Worm (Caenorhabditis elegans) whole organism, L2 larva: Measurements from ENCODE around the gene ttr-9.

ENCODE experiments used
- fos-1 ChIP-seq: fragments of 150-350 bp; optimal IDR thresholded peaks from 2 replicates; lab custom pipeline; 2014; ENCODE audit warnings: missing biosample characterization, missing genetic modification characterization
- lin-39 ChIP-seq: fragments of 150-350 bp; optimal IDR thresholded peaks from 2 replicates; lab custom pipeline; 2014; ENCODE audit warnings: missing biosample characterization, missing genetic modification reagents, missing genetic modification characterization
- mab-5 ChIP-seq: fragments of 150-350 bp; optimal IDR thresholded peaks from 2 replicates; lab custom pipeline; 2014; ENCODE audit warnings: missing biosample characterization, missing genetic modification characterization
- sma-3 ChIP-seq: sonication (generic microtip); optimal IDR thresholded peaks from 2 replicates; lab custom pipeline; 2016; ENCODE audit warnings: missing genetic modification reagents, missing genetic modification characterization, missing compliant biosample characterization
- unc-62 ChIP-seq: fragments of 150-350 bp; optimal IDR thresholded peaks from 2 replicates; lab custom pipeline; 2014; ENCODE audit warnings: missing biosample characterization, missing genetic modification reagents, missing genetic modification characterization

ttr-9 gene

ce11 chrIV:9459224-9459781, 46.8 kb downstream of the ttr-9 start, which contains the start of gene copb-2 (continued):
- peak; percentile 20 for TF ChIP-seq sma-3 (GFP tag; lab: Kevin White, UChicago)
- peak; percentile 20 for TF ChIP-seq fos-1 (tag; lab: Kevin White, UChicago)
- TF ChIP-seq unc-62 (GFP tag; lab: Kevin White, UChicago), result no peak

- TF ChIP-seq lin-39 (no peak), mab-5 (tag; lab: Kevin White, UChicago) (no peak)
Observed at ce11 chrIV:9457400-9457799, 48.8 kb downstream of the ttr-9 start, which contains the start of gene cutl-17. Gene cutl-17 (minus strand): TSS chrIV:9457500.
